Worm (Caenorhabditis elegans) whole organism, young adult: Measurements from ENCODE around the gene rpb-11.

Source experiments
- D2030.7 ChIP-seq: fragments of 200-800 bp; sonication (Bioruptor generic); IDR thresholded peaks from 2 replicates; pipeline ENCODE4 v1.3.6; 2022; ENCODE audit warnings: missing genetic modification reagents, missing genetic modification characterization, missing compliant biosample characterization
- F39B2.1 ChIP-seq: fragments of 200-800 bp; sonication (Bioruptor generic); IDR thresholded peaks from 2 replicates; pipeline ENCODE4 v1.3.6; 2022; ENCODE audit warnings: missing genetic modification reagents, missing genetic modification characterization, missing compliant biosample characterization
- F49E8.2 ChIP-seq: sonication (generic microtip); optimal IDR thresholded peaks from 3 replicates; lab custom pipeline; 2017; ENCODE audit warnings: missing genetic modification characterization, mild to moderate bottlenecking, missing compliant biosample characterization, antibody characterized with exemption, moderate library complexity; ENCODE audit not compliant: insufficient read depth
- F55B11.4 ChIP-seq: sonication (generic microtip); optimal IDR thresholded peaks from 2 replicates; lab custom pipeline; 2016; ENCODE audit warnings: missing compliant biosample characterization, missing genetic modification characterization, borderline replicate concordance; ENCODE audit not compliant: insufficient read depth
- T07F8.4 ChIP-seq: sonication (generic microtip); optimal IDR thresholded peaks from 2 replicates; lab custom pipeline; 2016; ENCODE audit warnings: mild to moderate bottlenecking, missing genetic modification characterization, moderate library complexity, missing compliant biosample characterization
- aptf-3 ChIP-seq: fragments of 200-800 bp; sonication (Bioruptor generic); IDR thresholded peaks from 2 replicates; pipeline ENCODE4 v1.3.6; 2022; ENCODE audit warnings: missing genetic modification characterization, missing compliant biosample characterization
- attf-3 ChIP-seq: fragments of 200-800 bp; sonication (Bioruptor generic); conservative IDR thresholded peaks from 2 replicates; pipeline ENCODE4 v1.3.6; 2022; ENCODE audit warnings: missing genetic modification reagents, missing genetic modification characterization, missing compliant biosample characterization
- cebp-1 ChIP-seq, 2 experiments: fragments of 200-800 bp in 1 of 2; sonication (Bioruptor generic) in 1 of 2; sonication (generic microtip) in 1 of 2; IDR thresholded peaks in 1 of 2; optimal IDR thresholded peaks in 1 of 2; 2 replicates each; pipeline versions ENCODE4 v1.3.6 to Lab custom; 2017 to 2022; ENCODE audit warnings: missing compliant biosample characterization in 2 of 2, missing genetic modification characterization in 2 of 2, mild to moderate bottlenecking in 1 of 2, missing genetic modification reagents in 1 of 2, moderate library complexity in 1 of 2
- ceh-27 ChIP-seq: fragments of 200-800 bp; sonication (Bioruptor generic); optimal IDR thresholded peaks from 2 replicates; lab custom pipeline; 2018; ENCODE audit warnings: mild to moderate bottlenecking, missing genetic modification characterization, moderate library complexity, missing compliant biosample characterization
- efl-1 ChIP-seq: fragments of 150-350 bp; optimal IDR thresholded peaks from 2 replicates; lab custom pipeline; 2014; ENCODE audit warnings: missing biosample characterization, missing genetic modification reagents, missing genetic modification characterization
- egl-44 ChIP-seq: fragments of 200-800 bp; sonication (Bioruptor generic); IDR thresholded peaks from 2 replicates; pipeline ENCODE4 v1.3.6; 2022; ENCODE audit warnings: missing genetic modification reagents, missing genetic modification characterization, missing compliant biosample characterization
- egrh-3 ChIP-seq: fragments of 200-800 bp; sonication (Bioruptor generic); IDR thresholded peaks from 2 replicates; pipeline ENCODE4 v1.3.6; 2022; ENCODE audit warnings: missing genetic modification reagents, missing genetic modification characterization, missing compliant biosample characterization
- ekl-4 ChIP-seq: fragments of 200-800 bp; sonication (Bioruptor generic); IDR thresholded peaks from 2 replicates; pipeline ENCODE4 v1.3.6; 2022; ENCODE audit warnings: missing genetic modification reagents, missing genetic modification characterization, missing compliant biosample characterization
- hlh-12 ChIP-seq: sonication (generic microtip); optimal IDR thresholded peaks from 2 replicates; lab custom pipeline; 2016; ENCODE audit warnings: missing genetic modification characterization, missing compliant biosample characterization
- hlh-26 ChIP-seq: fragments of 200-800 bp; sonication (Bioruptor generic); conservative IDR thresholded peaks from 2 replicates; pipeline ENCODE4 v1.3.6; 2022; ENCODE audit warnings: missing genetic modification reagents, missing genetic modification characterization, missing compliant biosample characterization
- lin-54 ChIP-seq: fragments of 200-800 bp; sonication (Bioruptor generic); optimal IDR thresholded peaks from 2 replicates; lab custom pipeline; 2018; ENCODE audit warnings: mild to moderate bottlenecking, missing genetic modification characterization, missing compliant biosample characterization
- madf-3 ChIP-seq: fragments of 200-800 bp; sonication (Bioruptor generic); IDR thresholded peaks from 2 replicates; pipeline ENCODE4 v1.3.6; 2022; ENCODE audit warnings: missing genetic modification reagents, missing genetic modification characterization, missing compliant biosample characterization
- madf-8 ChIP-seq: fragments of 200-800 bp; sonication (Bioruptor generic); conservative IDR thresholded peaks from 2 replicates; pipeline ENCODE4 v1.3.6; 2022; ENCODE audit warnings: missing genetic modification reagents, missing genetic modification characterization, missing compliant biosample characterization
- nhr-120 ChIP-seq: fragments of 200-800 bp; sonication (Bioruptor generic); IDR thresholded peaks from 2 replicates; pipeline ENCODE4 v1.3.6; 2022; ENCODE audit warnings: missing genetic modification characterization, missing compliant biosample characterization
- nhr-80 ChIP-seq: sonication (generic microtip); optimal IDR thresholded peaks from 2 replicates; lab custom pipeline; 2016; ENCODE audit warnings: missing genetic modification characterization, missing compliant biosample characterization
- rec-8 ChIP-seq, 2 experiments: sonication (generic microtip); optimal IDR thresholded peaks; 2 replicates each; lab custom pipeline; 2016; ENCODE audit warnings: mild to moderate bottlenecking in 2 of 2, missing genetic modification characterization in 2 of 2, missing genetic modification reagents in 2 of 2, missing genotype in 2 of 2, missing biosample characterization in 1 of 2, missing compliant biosample characterization in 1 of 2, moderate library complexity in 1 of 2
- sdz-38 ChIP-seq: sonication (generic microtip); optimal IDR thresholded peaks from 2 replicates; lab custom pipeline; 2016; ENCODE audit warnings: missing genotype, missing genetic modification characterization, missing compliant biosample characterization
- tbx-9 ChIP-seq: sonication (generic microtip); optimal IDR thresholded peaks from 2 replicates; lab custom pipeline; 2016; ENCODE audit warnings: borderline replicate concordance, missing genetic modification characterization, inconsistent platforms, missing compliant biosample characterization
- tlf-1 ChIP-seq: fragments of 200-800 bp; sonication (Bioruptor generic); optimal IDR thresholded peaks from 2 replicates; lab custom pipeline; 2018; ENCODE audit warnings: mild to moderate bottlenecking, missing genetic modification characterization, missing compliant biosample characterization
- zfh-2 ChIP-seq: fragments of 200-800 bp; sonication (Bioruptor generic); conservative IDR thresholded peaks from 2 replicates; pipeline ENCODE4 v1.3.6; 2022; ENCODE audit warnings: missing genetic modification reagents, missing genetic modification characterization, missing compliant biosample characterization
- ztf-18 ChIP-seq: sonication (generic microtip); optimal IDR thresholded peaks from 2 replicates; lab custom pipeline; 2016; ENCODE audit warnings: missing genotype, mild to moderate bottlenecking, missing genetic modification characterization, missing compliant biosample characterization
- ztf-22 ChIP-seq: fragments of 200-800 bp; sonication (Bioruptor generic); optimal IDR thresholded peaks from 2 replicates; lab custom pipeline; 2018; ENCODE audit warnings: mild to moderate bottlenecking, missing genetic modification characterization, moderate library complexity, missing compliant biosample characterization
- ztf-25 ChIP-seq: fragments of 200-800 bp; sonication (Bioruptor generic); IDR thresholded peaks from 2 replicates; pipeline ENCODE4 v1.3.6; 2022; ENCODE audit warnings: missing genetic modification reagents, missing genetic modification characterization, missing compliant biosample characterization
- ztf-26 ChIP-seq: sonication (generic microtip); optimal IDR thresholded peaks from 2 replicates; lab custom pipeline; 2017; ENCODE audit warnings: missing genetic modification characterization, missing compliant biosample characterization
- ztf-6 ChIP-seq: fragments of 200-800 bp; sonication (Bioruptor generic); IDR thresholded peaks from 2 replicates; pipeline ENCODE4 v1.3.6; 2022; ENCODE audit warnings: missing genetic modification reagents, missing genetic modification characterization, missing compliant biosample characterization

Gene rpb-11

DNA sequence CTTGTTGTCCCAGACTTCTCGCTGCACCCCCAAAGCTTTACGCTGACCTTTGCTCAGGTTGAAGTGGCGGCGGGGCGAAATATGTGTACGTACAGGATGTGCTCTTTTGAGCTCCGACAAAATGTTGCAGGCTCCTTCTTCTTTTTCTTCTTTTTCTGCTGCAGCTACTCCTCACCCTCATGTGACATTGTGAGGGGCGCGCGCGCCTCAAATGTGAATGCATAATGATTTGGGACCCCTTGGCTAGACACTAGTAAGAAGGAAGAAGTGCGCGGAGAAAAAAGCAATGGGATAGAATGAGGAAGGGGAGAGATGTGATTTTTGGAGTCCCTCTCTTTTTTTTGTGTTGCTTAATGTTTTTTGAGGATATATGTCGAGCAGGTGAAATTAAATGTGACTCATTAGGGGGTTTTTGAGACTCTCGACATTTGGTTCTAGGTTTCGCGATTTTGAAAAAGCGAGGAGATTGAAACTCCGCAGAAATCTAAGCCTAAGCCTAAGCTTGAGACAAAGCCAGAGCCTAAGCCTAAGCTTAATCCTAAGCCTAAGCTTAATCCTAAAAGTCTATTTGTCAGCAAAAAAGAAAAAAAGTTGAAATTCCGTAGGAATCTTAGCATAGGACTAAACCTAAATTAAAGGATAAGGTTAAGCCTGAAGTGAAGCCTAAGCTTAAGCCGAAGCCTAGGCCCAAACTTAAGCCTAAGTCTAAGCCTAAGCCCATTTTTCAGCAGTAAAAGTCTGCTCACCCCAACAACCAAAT lies 23.0 kb upstream of the rpb-11 start (continued):
- no peak for TF ChIP-seq F39B2.1
- no peak for TF ChIP-seq hlh-12 (tag; lab: Kevin White, UChicago)
- no peak for TF ChIP-seq egrh-3
- no peak for TF ChIP-seq tlf-1 (GFP tag; lab: Kevin White, UChicago)
- TF ChIP-seq ztf-25 (GFP tag; lab: Robert Waterston, UW) = no peak
- 0 out of 2 replicates have a peak, but pooled peaks have one; percentile 46 for TF ChIP-seq zfh-2 (GFP tag; lab: Robert Waterston, UW)
- no peak for TF ChIP-seq nhr-120 (GFP tag; lab: Robert Waterston, UW)
- no peak for TF ChIP-seq egl-44 (GFP tag; lab: Robert Waterston, UW)
- TF ChIP-seq lin-54 (GFP tag; lab: Kevin White, UChicago) = no peak
- no peak for TF ChIP-seq tbx-9 (tag; lab: Kevin White, UChicago)
- no peak for TF ChIP-seq ztf-6 (GFP tag; lab: Robert Waterston, UW)
- TF ChIP-seq F49E8.2 = no peak

DNA sequence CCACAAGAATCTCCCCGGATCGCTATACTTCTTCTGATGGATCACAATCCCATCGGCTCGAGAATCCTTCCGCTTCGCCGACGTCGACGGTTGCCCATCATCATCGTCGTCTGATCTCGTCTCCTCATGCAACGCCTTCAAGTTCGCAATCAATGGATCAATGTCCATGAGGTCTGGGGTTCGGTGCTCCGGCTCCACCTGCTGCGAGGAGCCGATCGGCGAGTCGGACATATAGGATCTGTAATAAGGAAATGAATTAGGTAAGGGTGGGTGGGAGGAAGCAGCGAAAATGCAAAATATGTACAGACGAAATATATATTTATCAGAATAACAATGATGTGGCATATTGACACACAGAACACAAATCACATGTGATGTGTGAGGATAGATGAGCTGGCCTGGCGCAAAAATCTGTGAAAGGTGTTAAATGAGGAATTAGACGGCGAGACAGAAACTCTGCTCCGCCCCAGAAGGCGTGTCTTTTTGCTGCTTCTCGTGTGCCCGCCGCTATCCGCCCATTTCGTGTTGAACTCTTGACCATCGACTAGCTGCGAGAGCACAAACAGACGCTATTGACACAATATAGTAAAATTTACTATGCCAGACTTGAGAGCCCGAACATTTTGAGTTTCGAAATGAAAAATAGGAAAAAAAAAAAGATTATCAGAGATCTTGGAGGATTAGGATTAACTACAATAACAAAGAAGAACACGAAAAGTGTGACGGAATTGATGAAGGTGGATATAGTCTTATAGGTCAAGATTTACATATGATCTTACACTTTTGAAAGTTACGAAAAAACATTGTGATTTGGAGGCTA lies 22.2 kb upstream of the rpb-11 start:
- TF ChIP-seq zfh-2 (GFP tag; lab: Robert Waterston, UW) = peak; percentile 70
- TF ChIP-seq madf-8 (GFP tag; lab: Robert Waterston, UW) = no peak
- TF ChIP-seq, all 124 proteins: peak for 1

DNA sequence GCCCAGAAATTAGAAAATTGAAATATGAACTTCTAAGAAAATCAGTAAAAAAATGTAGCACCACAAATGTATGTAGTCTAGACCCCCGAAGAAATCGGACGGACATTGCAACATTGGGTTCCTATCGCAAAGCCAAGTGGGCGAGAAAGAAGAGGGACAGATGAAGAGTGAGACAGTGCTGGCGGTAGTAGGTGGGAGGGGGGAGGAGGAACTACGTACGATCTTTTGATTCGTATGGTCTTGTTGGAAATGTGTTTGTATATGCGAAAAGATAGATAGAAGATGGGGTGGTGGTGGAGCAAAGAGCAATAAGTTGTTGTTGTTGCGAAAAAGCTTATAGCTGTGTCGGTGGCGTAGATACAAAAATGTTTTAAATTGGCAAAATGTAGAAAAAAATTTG lies 21.6 kb upstream of the rpb-11 start:
- TF ChIP-seq rec-8 (tag; optimal IDR thresholded peaks at IDR 0.05; lab: Kevin White, UChicago) (no peak), nhr-80 (peak; percentile 1)

DNA sequence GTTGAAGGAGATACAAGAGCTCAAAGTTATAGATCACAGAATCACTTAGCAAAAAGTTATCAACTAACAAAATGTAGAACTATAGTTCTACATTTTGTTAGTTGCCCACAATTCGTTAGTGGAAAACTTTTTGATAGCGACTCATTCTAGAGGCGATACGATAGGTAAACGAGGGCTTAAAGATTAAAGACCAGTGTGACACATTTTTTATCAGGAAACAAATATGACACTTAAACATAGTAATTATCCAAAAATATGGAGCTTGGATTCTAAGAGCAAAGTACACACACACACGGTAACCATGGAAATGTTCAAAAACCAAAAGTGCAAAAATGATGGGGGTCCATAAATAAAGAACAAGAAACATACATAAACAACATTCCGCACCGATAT lies 20.1 kb upstream of the rpb-11 start:
- TF ChIP-seq ztf-6 (GFP tag; lab: Robert Waterston, UW) = no peak
- TF ChIP-seq F55B11.4 (tag; lab: Kevin White, UChicago) = no peak
- no peak for TF ChIP-seq ztf-22 (GFP tag; lab: Kevin White, UChicago)
- TF ChIP-seq ceh-27 (GFP tag; lab: Kevin White, UChicago) = no peak
- no peak for TF ChIP-seq D2030.7 (GFP tag; lab: Robert Waterston, UW)
- no peak for TF ChIP-seq madf-3
- no peak for TF ChIP-seq T07F8.4 (tag; lab: Kevin White, UChicago)
- TF ChIP-seq ztf-26 = no peak
- no peak for TF ChIP-seq sdz-38 (tag; lab: Kevin White, UChicago)
- TF ChIP-seq ekl-4 (GFP tag; lab: Robert Waterston, UW) = no peak
- TF ChIP-seq efl-1 (GFP tag; lab: Kevin White, UChicago) = no peak
- TF ChIP-seq cebp-1 (GFP tag; IDR thresholded peaks at IDR 0.05; lab: Robert Waterston, UW) = no peak
- TF ChIP-seq cebp-1 (tag; optimal IDR thresholded peaks at IDR 0.05; lab: Kevin White, UChicago) = no peak
- no peak for TF ChIP-seq attf-3 (GFP tag; lab: Robert Waterston, UW)
- no peak for TF ChIP-seq hlh-26 (GFP tag; lab: Robert Waterston, UW)
- TF ChIP-seq aptf-3 (GFP tag; lab: Robert Waterston, UW) = no peak
- no peak for TF ChIP-seq ztf-18 (tag; lab: Kevin White, UChicago)
- TF ChIP-seq, all 124 proteins: peak for 0
